Fruit fly (Drosophila melanogaster) whole organism, embryonic: Measurements from ENCODE around the gene PNKP.
A peak's percentile ranks its signal among the peaks of the same experiment; 100 is the strongest.

ENCODE experiments used
- B-H1 ChIP-seq: fragments of 200-800 bp; sonication (Bioruptor generic); IDR thresholded peaks from 3 replicates; pipeline ENCODE4 v1.3.6; 2022; ENCODE audit warnings: missing biosample characterization, missing genetic modification characterization
- CG1024 ChIP-seq: fragments of 200-800 bp; sonication (Bioruptor generic); IDR thresholded peaks from 2 replicates; pipeline ENCODE4 v1.3.6; 2022; ENCODE audit warnings: missing biosample characterization, missing genetic modification characterization
- CG10543 ChIP-seq: fragments of 200-800 bp; sonication (Bioruptor generic); optimal IDR thresholded peaks from 3 replicates; lab custom pipeline; 2017; ENCODE audit warnings: missing biosample characterization, mild to moderate bottlenecking, missing genetic modification characterization, moderate library complexity
- CG1233 ChIP-seq: fragments of 200-800 bp; sonication (Bioruptor generic); optimal IDR thresholded peaks from 4 replicates; lab custom pipeline; 2018; ENCODE audit warnings: missing biosample characterization, mild to moderate bottlenecking, missing genetic modification characterization
- CG13775 ChIP-seq: fragments of 200-800 bp; sonication (Bioruptor generic); optimal IDR thresholded peaks from 3 replicates; lab custom pipeline; 2017; ENCODE audit warnings: missing biosample characterization, mild to moderate bottlenecking, missing genetic modification characterization
- CG15601 ChIP-seq: fragments of 200-800 bp; sonication (Bioruptor generic); optimal IDR thresholded peaks from 3 replicates; lab custom pipeline; 2019; ENCODE audit warnings: missing biosample characterization, mild to moderate bottlenecking, missing genetic modification characterization, moderate library complexity
- CG1603 ChIP-seq: fragments of 200-800 bp; sonication (Bioruptor generic); optimal IDR thresholded peaks from 2 replicates; lab custom pipeline; 2019; ENCODE audit warnings: missing biosample characterization, mild to moderate bottlenecking, missing genetic modification characterization, moderate library complexity
- CG16779 ChIP-seq: fragments of 200-800 bp; sonication (Bioruptor generic); IDR thresholded peaks from 2 replicates; pipeline ENCODE4 v1.3.6; 2022; ENCODE audit warnings: missing biosample characterization, missing genetic modification characterization
- CG17186 ChIP-seq: fragments of 200-800 bp; sonication (Bioruptor generic); optimal IDR thresholded peaks from 3 replicates; lab custom pipeline; 2017; ENCODE audit warnings: missing biosample characterization, missing genetic modification reagents, missing genetic modification characterization
- CG17361 ChIP-seq: fragments of 200-800 bp; sonication (Bioruptor generic); IDR thresholded peaks from 3 replicates; pipeline ENCODE4 v1.3.6; 2022; ENCODE audit warnings: missing biosample characterization, missing genetic modification characterization
- CG2116 ChIP-seq: fragments of 200-800 bp; sonication (Bioruptor generic); optimal IDR thresholded peaks from 3 replicates; lab custom pipeline; 2018; ENCODE audit warnings: missing biosample characterization, mild to moderate bottlenecking, missing genetic modification characterization
- CG4328 ChIP-seq: fragments of 200-800 bp; sonication (Bioruptor generic); optimal IDR thresholded peaks from 3 replicates; lab custom pipeline; 2017; ENCODE audit warnings: missing biosample characterization, missing genetic modification reagents, missing genetic modification characterization
- CG4404 ChIP-seq: fragments of 200-800 bp; sonication (Bioruptor generic); IDR thresholded peaks from 2 replicates; pipeline ENCODE4 v1.3.6; 2022; ENCODE audit warnings: missing biosample characterization, missing genetic modification characterization
- CG7839 ChIP-seq: fragments of 200-800 bp; sonication (Bioruptor generic); optimal IDR thresholded peaks from 3 replicates; lab custom pipeline; 2018; ENCODE audit warnings: missing biosample characterization, mild to moderate bottlenecking, missing genetic modification characterization, moderate library complexity
- CG7987 ChIP-seq: fragments of 200-800 bp; sonication (Bioruptor generic); optimal IDR thresholded peaks from 2 replicates; lab custom pipeline; 2018; ENCODE audit warnings: missing biosample characterization, mild to moderate bottlenecking, missing genetic modification characterization, moderate library complexity
- CG9215 ChIP-seq: fragments of 200-800 bp; sonication (Bioruptor generic); IDR thresholded peaks from 2 replicates; pipeline ENCODE4 v1.3.6; 2022; ENCODE audit warnings: missing biosample characterization, missing genetic modification characterization
- CHES-1-like ChIP-seq: fragments of 200-800 bp; sonication (Bioruptor generic); optimal IDR thresholded peaks from 2 replicates; lab custom pipeline; 2016; ENCODE audit warnings: missing biosample characterization, missing genetic modification characterization
- CTCF ChIP-seq: fragments of 200-800 bp; sonication (Bioruptor generic); optimal IDR thresholded peaks from 2 replicates; lab custom pipeline; 2017; ENCODE audit warnings: missing biosample characterization, mild to moderate bottlenecking, missing genetic modification characterization, moderate library complexity
- CkIIα-i1 ChIP-seq: fragments of 200-800 bp; sonication (Bioruptor generic); IDR thresholded peaks from 2 replicates; pipeline ENCODE4 v1.3.6; 2022; ENCODE audit warnings: missing biosample characterization, missing genetic modification characterization
- CoRest ChIP-seq: fragments of 200-800 bp; sonication (Bioruptor generic); optimal IDR thresholded peaks from 3 replicates; lab custom pipeline; 2018; ENCODE audit warnings: missing biosample characterization, mild to moderate bottlenecking, missing genetic modification characterization, moderate library complexity
- Dad ChIP-seq: fragments of 200-800 bp; sonication (Bioruptor generic); optimal IDR thresholded peaks from 3 replicates; lab custom pipeline; 2016; ENCODE audit warnings: missing biosample characterization, missing genetic modification characterization
- Doc2 ChIP-seq: fragments of 200-800 bp; sonication (Bioruptor generic); IDR thresholded peaks from 2 replicates; pipeline ENCODE4 v1.3.6; 2022; ENCODE audit warnings: missing biosample characterization, missing genetic modification characterization
- ERR ChIP-seq: fragments of 200-800 bp; sonication (Bioruptor generic); optimal IDR thresholded peaks from 2 replicates; lab custom pipeline; 2016; ENCODE audit warnings: missing biosample characterization, missing genetic modification characterization
- Ets97D ChIP-seq: fragments of 200-800 bp; sonication (Bioruptor generic); optimal IDR thresholded peaks from 3 replicates; lab custom pipeline; 2016; ENCODE audit warnings: missing biosample characterization, missing genetic modification characterization
- H2.0 ChIP-seq: fragments of 200-800 bp; sonication (Bioruptor generic); IDR thresholded peaks from 2 replicates; pipeline ENCODE4 v1.3.6; 2022; ENCODE audit warnings: missing biosample characterization, missing genetic modification characterization
- HLH54F ChIP-seq: fragments of 200-800 bp; sonication (Bioruptor generic); optimal IDR thresholded peaks from 3 replicates; lab custom pipeline; 2016; ENCODE audit warnings: missing biosample characterization, missing genetic modification characterization
- Mrtf ChIP-seq: fragments of 200-800 bp; sonication (Bioruptor generic); IDR thresholded peaks from 3 replicates; pipeline ENCODE4 v1.3.6; 2022; ENCODE audit warnings: missing biosample characterization, missing genetic modification characterization
- Side ChIP-seq: fragments of 200-800 bp; sonication (Bioruptor generic); optimal IDR thresholded peaks from 2 replicates; lab custom pipeline; 2016; ENCODE audit warnings: missing biosample characterization, missing genetic modification characterization
- Sox100B ChIP-seq: fragments of 200-800 bp; sonication (Bioruptor generic); optimal IDR thresholded peaks from 3 replicates; lab custom pipeline; 2018; ENCODE audit warnings: missing biosample characterization, mild to moderate bottlenecking, missing genetic modification characterization
- Spps ChIP-seq: fragments of 200-800 bp; sonication (Bioruptor generic); optimal IDR thresholded peaks from 2 replicates; lab custom pipeline; 2018; ENCODE audit warnings: missing biosample characterization, mild to moderate bottlenecking, missing genetic modification characterization
- Xrp1 ChIP-seq: fragments of 200-800 bp; sonication (Bioruptor generic); IDR thresholded peaks from 2 replicates; pipeline ENCODE4 v1.3.6; 2022; ENCODE audit warnings: missing biosample characterization, missing genetic modification characterization
- ac ChIP-seq: fragments of 200-800 bp; sonication (Bioruptor generic); optimal IDR thresholded peaks from 3 replicates; lab custom pipeline; 2017; ENCODE audit warnings: missing biosample characterization, mild to moderate bottlenecking, missing genetic modification characterization
- aop ChIP-seq: fragments of 200-800 bp; sonication (Bioruptor generic); IDR thresholded peaks from 2 replicates; pipeline ENCODE4 v1.3.6; 2022; ENCODE audit warnings: missing biosample characterization, missing genetic modification characterization
- ap ChIP-seq: fragments of 200-800 bp; sonication (Bioruptor generic); IDR thresholded peaks from 2 replicates; pipeline ENCODE4 v1.3.6; 2022; ENCODE audit warnings: missing biosample characterization, missing genetic modification characterization
- da ChIP-seq: fragments of 200-800 bp; sonication (Bioruptor generic); optimal IDR thresholded peaks from 2 replicates; lab custom pipeline; 2016; ENCODE audit warnings: missing biosample characterization, missing genetic modification characterization
- dan ChIP-seq: fragments of 200-800 bp; sonication (Bioruptor generic); IDR thresholded peaks from 2 replicates; pipeline ENCODE4 v1.3.6; 2022; ENCODE audit warnings: missing biosample characterization, missing genetic modification characterization
- emc ChIP-seq: fragments of 200-800 bp; sonication (Bioruptor generic); optimal IDR thresholded peaks from 2 replicates; lab custom pipeline; 2016; ENCODE audit warnings: missing biosample characterization, missing genetic modification characterization
- fd96Cb ChIP-seq: fragments of 200-800 bp; sonication (Bioruptor generic); optimal IDR thresholded peaks from 2 replicates; lab custom pipeline; 2018; ENCODE audit warnings: missing biosample characterization, mild to moderate bottlenecking, missing genetic modification characterization, moderate library complexity
- gt ChIP-seq: fragments of 200-800 bp; sonication (Bioruptor generic); IDR thresholded peaks from 2 replicates; pipeline ENCODE4 v1.3.6; 2022; ENCODE audit warnings: missing biosample characterization, missing genetic modification characterization
- ham ChIP-seq: fragments of 200-800 bp; sonication (Bioruptor generic); IDR thresholded peaks from 2 replicates; pipeline ENCODE4 v1.3.6; 2022; ENCODE audit warnings: missing biosample characterization, missing genetic modification characterization
- kay ChIP-seq: fragments of 200-800 bp; sonication (Bioruptor generic); optimal IDR thresholded peaks from 2 replicates; lab custom pipeline; 2016; ENCODE audit warnings: missing biosample characterization, missing genetic modification characterization
- lmd ChIP-seq: fragments of 200-800 bp; sonication (Bioruptor generic); IDR thresholded peaks from 2 replicates; pipeline ENCODE4 v1.3.6; 2022; ENCODE audit warnings: missing biosample characterization, missing genetic modification characterization
- p53 ChIP-seq: fragments of 200-800 bp; sonication (Bioruptor generic); optimal IDR thresholded peaks from 2 replicates; lab custom pipeline; 2016; ENCODE audit warnings: missing biosample characterization, missing genetic modification characterization
- pfk ChIP-seq: fragments of 200-800 bp; sonication (Bioruptor generic); optimal IDR thresholded peaks from 2 replicates; lab custom pipeline; 2018; ENCODE audit warnings: missing biosample characterization, mild to moderate bottlenecking, missing genetic modification characterization, moderate library complexity
- pros ChIP-seq: fragments of 200-800 bp; sonication (Bioruptor generic); optimal IDR thresholded peaks from 3 replicates; lab custom pipeline; 2019; ENCODE audit warnings: missing biosample characterization, mild to moderate bottlenecking, missing genetic modification characterization, moderate library complexity
- pum ChIP-seq: fragments of 200-800 bp; sonication (Bioruptor generic); optimal IDR thresholded peaks from 2 replicates; lab custom pipeline; 2016; ENCODE audit warnings: missing biosample characterization, missing genetic modification characterization
- sd ChIP-seq: fragments of 200-800 bp; sonication (Bioruptor generic); optimal IDR thresholded peaks from 3 replicates; lab custom pipeline; 2018; ENCODE audit warnings: missing biosample characterization, mild to moderate bottlenecking, missing genetic modification characterization, moderate library complexity
- sens-2 ChIP-seq: fragments of 200-800 bp; sonication (Bioruptor generic); IDR thresholded peaks from 2 replicates; pipeline ENCODE4 v1.3.6; 2022; ENCODE audit warnings: missing biosample characterization, missing genetic modification characterization
- sna ChIP-seq: fragments of 200-800 bp; sonication (Bioruptor generic); IDR thresholded peaks from 2 replicates; pipeline ENCODE4 v1.3.6; 2022; ENCODE audit warnings: missing biosample characterization, missing genetic modification characterization; ENCODE audit not compliant: partially characterized antibody
- tap ChIP-seq: fragments of 200-800 bp; optimal IDR thresholded peaks from 3 replicates; lab custom pipeline; 2019; ENCODE audit warnings: missing biosample characterization, mild to moderate bottlenecking, missing genetic modification characterization, moderate library complexity
- trh ChIP-seq: fragments of 200-800 bp; sonication (Bioruptor generic); optimal IDR thresholded peaks from 2 replicates; lab custom pipeline; 2016; ENCODE audit warnings: missing biosample characterization, missing genetic modification characterization
- vfl ChIP-seq: fragments of 200-800 bp; sonication (Bioruptor generic); optimal IDR thresholded peaks from 2 replicates; lab custom pipeline; 2016; ENCODE audit warnings: missing biosample characterization, missing genetic modification characterization
- zen2 ChIP-seq: fragments of 200-800 bp; sonication (Bioruptor generic); IDR thresholded peaks from 3 replicates; pipeline ENCODE4 v1.3.6; 2022; ENCODE audit warnings: missing biosample characterization, missing genetic modification characterization; ENCODE audit not compliant: partially characterized antibody

PNKP gene

DNA sequence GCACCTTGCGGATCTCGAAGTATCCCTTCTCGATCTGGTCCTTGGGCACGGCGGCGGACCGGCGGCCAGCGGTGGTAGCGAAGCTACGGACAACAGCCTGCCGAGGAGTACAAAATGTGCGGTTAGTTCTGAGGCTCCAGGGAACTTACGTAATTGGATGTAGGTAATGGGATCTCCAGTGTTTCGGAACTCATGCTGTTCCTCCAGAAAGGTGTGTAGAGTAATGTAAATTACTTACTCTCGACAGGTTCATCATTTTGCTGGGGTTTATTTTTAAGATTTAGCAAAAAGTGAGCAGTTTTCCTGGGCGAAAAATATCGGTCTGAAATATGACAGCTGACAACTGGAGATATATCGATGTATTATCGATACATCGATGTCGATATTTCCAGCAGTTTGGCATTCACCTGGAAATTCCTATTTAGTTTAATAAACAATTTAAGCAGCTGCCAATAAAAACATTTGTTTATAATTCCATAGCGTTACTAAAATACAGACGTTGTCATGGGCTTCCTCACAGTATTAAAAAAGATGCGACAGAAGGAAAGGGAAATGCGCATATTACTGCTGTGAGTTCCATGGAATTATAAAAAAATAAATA is 2.5 kb downstream of the PNKP start, which contains the start of the genes COX7A and Arl2 (continued):
- TF ChIP-seq trh (GFP tag; lab: Kevin White, UChicago) (no peak), B-H1 (no peak), CG7839 (tag; lab: Kevin White, UChicago) (no peak), tap (no peak), CG7987 (GFP tag; lab: Kevin White, UChicago) (no peak), fd96Cb (tag; lab: Kevin White, UChicago) (no peak), CG1233 (GFP tag; lab: Kevin White, UChicago) (no peak), CoRest (tag; lab: Kevin White, UChicago) (no peak), zen2 (GFP tag; lab: Robert Waterston, UW) (peak; percentile 95), CG1603 (tag; lab: Kevin White, UChicago) (peak; percentile 56), Mrtf (GFP tag; lab: Robert Waterston, UW) (no peak), Dad (GFP tag; lab: Kevin White, UChicago) (no peak), Doc2 (no peak), da (GFP tag; lab: Kevin White, UChicago) (no peak), Ets97D (peak; percentile 60), CHES-1-like (GFP tag; lab: Kevin White, UChicago) (no peak), HLH54F (GFP tag; lab: Kevin White, UChicago) (no peak), emc (GFP tag; lab: Kevin White, UChicago) (no peak), sna (GFP tag; lab: Robert Waterston, UW) (peak; percentile 94), pfk (GFP tag; lab: Kevin White, UChicago) (no peak), CG15601 (tag; lab: Kevin White, UChicago) (no peak), CG13775 (no peak), ap (no peak), Sox100B (GFP tag; lab: Kevin White, UChicago) (no peak), kay (GFP tag; lab: Kevin White, UChicago) (no peak), Side (GFP tag; lab: Kevin White, UChicago) (no peak), H2.0 (GFP tag; lab: Robert Waterston, UW) (no peak), vfl (GFP tag; lab: Kevin White, UChicago) (no peak), Xrp1 (GFP tag; lab: Robert Waterston, UW) (no peak), ham (GFP tag; lab: Robert Waterston, UW) (no peak), CG1024 (no peak), gt (no peak), p53 (GFP tag; lab: Kevin White, UChicago) (no peak), pros (GFP tag; lab: Kevin White, UChicago) (no peak), Spps (tag; lab: Kevin White, UChicago) (no peak), CG16779 (no peak), CkIIα-i1 (GFP tag; lab: Robert Waterston, UW) (no peak), CG10543 (GFP tag; lab: Kevin White, UChicago) (no peak), lmd (GFP tag; lab: Robert Waterston, UW) (no peak), CG4328 (no peak), dan (GFP tag; lab: Robert Waterston, UW) (no peak), ac (GFP tag; lab: Kevin White, UChicago) (no peak), CG17361 (GFP tag; lab: Robert Waterston, UW) (no peak), CG17186 (GFP tag; lab: Kevin White, UChicago) (no peak), sens-2 (no peak), CG9215 (no peak), aop (no peak), pum (no peak), CG4404 (GFP tag; lab: Robert Waterston, UW) (no peak), CG2116 (GFP tag; lab: Kevin White, UChicago) (peak; percentile 65), CTCF (GFP tag; lab: Kevin White, UChicago) (no peak), sd (tag; lab: Kevin White, UChicago) (no peak), ERR (GFP tag; lab: Kevin White, UChicago) (no peak)
